Worm (Caenorhabditis elegans) whole organism, L4 larva: ENCODE measurements around the gene swm-1.
"Not testable (repeated sequence)": the region's sequence is repeated elsewhere in the genome, so short reads cannot be mapped to it uniquely, and the experiment has no call there.

ENCODE experiments used
- F37D6.2 ChIP-seq: sonication (generic microtip); optimal IDR thresholded peaks from 2 replicates; lab custom pipeline; 2016; ENCODE audit warnings: mild to moderate bottlenecking, missing genetic modification characterization, missing compliant biosample characterization
- F44E2.7 ChIP-seq: fragments of 200-800 bp; sonication (Bioruptor generic); IDR thresholded peaks from 2 replicates; pipeline ENCODE4 v2.1.2; 2022; ENCODE audit warnings: missing genetic modification characterization, missing compliant biosample characterization
- R02D3.7 ChIP-seq: fragments of 150-350 bp; sonication (generic microtip); optimal IDR thresholded peaks from 3 replicates; lab custom pipeline; 2014; ENCODE audit warnings: missing biosample characterization, missing genetic modification characterization
- T26A8.4 ChIP-seq: fragments of 200-800 bp; sonication (Bioruptor generic); IDR thresholded peaks from 2 replicates; pipeline ENCODE4 v1.3.6; 2022; ENCODE audit warnings: missing genetic modification characterization, missing compliant biosample characterization
- Y105C5A.15 ChIP-seq: fragments of 200-800 bp; sonication (Bioruptor generic); IDR thresholded peaks from 2 replicates; pipeline ENCODE4 v1.3.6; 2022; ENCODE audit warnings: missing genetic modification characterization, missing compliant biosample characterization
- Y5F2A.4 ChIP-seq: fragments of 200-800 bp; sonication (Bioruptor generic); optimal IDR thresholded peaks from 2 replicates; lab custom pipeline; 2018; ENCODE audit warnings: mild to moderate bottlenecking, missing genetic modification characterization, missing compliant biosample characterization
- Y75B8A.6 ChIP-seq: fragments of 200-800 bp; sonication (Bioruptor generic); IDR thresholded peaks from 2 replicates; pipeline ENCODE4 v1.3.6; 2022; ENCODE audit warnings: missing genetic modification reagents, missing genetic modification characterization, missing compliant biosample characterization
- ZK337.2 ChIP-seq: fragments of 200-800 bp; sonication (Bioruptor generic); IDR thresholded peaks from 2 replicates; pipeline ENCODE4 v1.3.6; 2022; ENCODE audit warnings: missing genetic modification reagents, missing genetic modification characterization, missing compliant biosample characterization
- ZK546.5 ChIP-seq, 2 experiments: sonication (generic microtip); optimal IDR thresholded peaks; 2 replicates each; lab custom pipeline; 2017; ENCODE audit warnings: missing biosample characterization in 2 of 2, missing genetic modification characterization in 2 of 2
- aly-2 ChIP-seq: sonication (generic microtip); optimal IDR thresholded peaks from 2 replicates; lab custom pipeline; 2018; ENCODE audit warnings: missing biosample characterization, missing genetic modification characterization
- ama-1 ChIP-seq: fragments of 150-350 bp; optimal IDR thresholded peaks from 2 replicates; lab custom pipeline; 2014; ENCODE audit warnings: inconsistent platforms, mixed read lengths
- arid-1 ChIP-seq: fragments of 200-800 bp; sonication (Bioruptor generic); conservative IDR thresholded peaks from 2 replicates; pipeline ENCODE4 v1.3.6; 2022; ENCODE audit warnings: missing genetic modification reagents, missing genetic modification characterization, missing compliant biosample characterization
- ceh-20 ChIP-seq: fragments of 200-800 bp; sonication (Bioruptor generic); IDR thresholded peaks from 2 replicates; pipeline ENCODE4 v1.3.6; 2022; ENCODE audit warnings: missing genetic modification reagents, missing genetic modification characterization, missing compliant biosample characterization
- ceh-44 ChIP-seq: fragments of 200-800 bp; sonication (Bioruptor generic); IDR thresholded peaks from 2 replicates; pipeline ENCODE4 v1.3.6; 2022; ENCODE audit warnings: missing genetic modification reagents, missing genetic modification characterization, missing compliant biosample characterization
- ctbp-1 ChIP-seq: fragments of 200-800 bp; sonication (Bioruptor generic); IDR thresholded peaks from 2 replicates; pipeline ENCODE4 v1.3.6; 2022; ENCODE audit warnings: missing genetic modification reagents, missing genetic modification characterization, missing compliant biosample characterization
- daf-19 ChIP-seq: fragments of 200-800 bp; sonication (Bioruptor generic); conservative IDR thresholded peaks from 2 replicates; pipeline ENCODE4 v1.3.6; 2022; ENCODE audit warnings: missing genetic modification characterization, missing compliant biosample characterization
- dmd-6 ChIP-seq: fragments of 200-800 bp; sonication (Bioruptor generic); IDR thresholded peaks from 2 replicates; pipeline ENCODE4 v1.3.6; 2022; ENCODE audit warnings: missing genetic modification reagents, missing genetic modification characterization, missing compliant biosample characterization
- dve-1 ChIP-seq: sonication (generic microtip); optimal IDR thresholded peaks from 2 replicates; lab custom pipeline; 2017; ENCODE audit warnings: antibody characterized with exemption, mild to moderate bottlenecking, missing genetic modification characterization, missing compliant biosample characterization; ENCODE audit not compliant: insufficient read depth
- egl-43 ChIP-seq: fragments of 200-800 bp; sonication (Bioruptor generic); IDR thresholded peaks from 2 replicates; pipeline ENCODE4 v1.3.6; 2022; ENCODE audit warnings: missing genetic modification reagents, missing genetic modification characterization, missing compliant biosample characterization
- fkh-10 ChIP-seq: fragments of 150-350 bp; optimal IDR thresholded peaks from 2 replicates; lab custom pipeline; 2014; ENCODE audit warnings: missing biosample characterization, missing genetic modification reagents, missing genetic modification characterization
- gei-8 ChIP-seq: fragments of 200-800 bp; sonication (Bioruptor generic); optimal IDR thresholded peaks from 2 replicates; lab custom pipeline; 2018; ENCODE audit warnings: mild to moderate bottlenecking, missing genetic modification characterization, missing compliant biosample characterization
- jun-1 ChIP-seq: fragments of 150-350 bp; optimal IDR thresholded peaks from 2 replicates; lab custom pipeline; 2014; ENCODE audit warnings: missing biosample characterization, missing genetic modification reagents, missing genetic modification characterization
- lim-7 ChIP-seq: fragments of 200-800 bp; sonication (Bioruptor generic); IDR thresholded peaks from 2 replicates; pipeline ENCODE4 v1.3.6; 2022; ENCODE audit warnings: missing genetic modification characterization, missing compliant biosample characterization
- lin-13 ChIP-seq: fragments of 150-350 bp; optimal IDR thresholded peaks from 2 replicates; lab custom pipeline; 2014; ENCODE audit warnings: missing biosample characterization, missing genetic modification reagents, missing genetic modification characterization
- lin-29 ChIP-seq: fragments of 200-800 bp; sonication (Bioruptor generic); IDR thresholded peaks from 2 replicates; pipeline ENCODE4 v1.3.6; 2022; ENCODE audit warnings: missing genetic modification reagents, missing genetic modification characterization, missing compliant biosample characterization
- lin-38 ChIP-seq: fragments of 200-800 bp; sonication (Bioruptor generic); IDR thresholded peaks from 2 replicates; pipeline ENCODE4 v1.3.6; 2022; ENCODE audit warnings: missing genetic modification reagents, missing genetic modification characterization, missing compliant biosample characterization
- lir-3 ChIP-seq: sonication (generic microtip); optimal IDR thresholded peaks from 2 replicates; lab custom pipeline; 2016; ENCODE audit warnings: mild to moderate bottlenecking, missing genetic modification characterization, missing compliant biosample characterization
- mdl-1 ChIP-seq, 2 experiments: fragments of 150-350 bp in 1 of 2; sonication (generic microtip) in 1 of 2; optimal IDR thresholded peaks; 2 replicates each; lab custom pipeline; 2014 to 2017; ENCODE audit warnings: missing biosample characterization in 2 of 2, missing genetic modification characterization in 2 of 2
- mdt-29 ChIP-seq: fragments of 200-800 bp; sonication (Bioruptor generic); IDR thresholded peaks from 2 replicates; pipeline ENCODE4 v1.3.6; 2022; ENCODE audit warnings: missing genetic modification reagents, missing genetic modification characterization, missing compliant biosample characterization
- mes-2 ChIP-seq: sonication (generic microtip); optimal IDR thresholded peaks from 2 replicates; lab custom pipeline; 2016; ENCODE audit warnings: missing genotype, mild to moderate bottlenecking, missing genetic modification characterization, missing compliant biosample characterization; ENCODE audit not compliant: poor library complexity, severe bottlenecking
- nhr-102 ChIP-seq: sonication (generic microtip); optimal IDR thresholded peaks from 2 replicates; lab custom pipeline; 2016; ENCODE audit warnings: mild to moderate bottlenecking, missing genetic modification characterization, moderate library complexity, missing compliant biosample characterization
- nhr-237 ChIP-seq: sonication (generic microtip); optimal IDR thresholded peaks from 2 replicates; lab custom pipeline; 2017; ENCODE audit warnings: missing biosample characterization, missing genetic modification characterization
- nhr-25 ChIP-seq: sonication (generic microtip); optimal IDR thresholded peaks from 2 replicates; lab custom pipeline; 2017; ENCODE audit warnings: missing genetic modification characterization, mild to moderate bottlenecking, missing compliant biosample characterization, antibody characterized with exemption, moderate library complexity, borderline replicate concordance; ENCODE audit not compliant: insufficient read depth
- nhr-28 ChIP-seq: fragments of 150-350 bp; optimal IDR thresholded peaks from 2 replicates; lab custom pipeline; 2014; ENCODE audit warnings: missing biosample characterization, missing genetic modification characterization
- rbr-2 ChIP-seq: sonication (generic microtip); optimal IDR thresholded peaks from 2 replicates; lab custom pipeline; 2016; ENCODE audit warnings: missing genotype, missing genetic modification characterization, missing compliant biosample characterization
- set-16 ChIP-seq: fragments of 200-800 bp; sonication (Bioruptor generic); IDR thresholded peaks from 2 replicates; pipeline ENCODE4 v1.3.6; 2022; ENCODE audit warnings: missing genetic modification reagents, missing genetic modification characterization, missing compliant biosample characterization
- snpc-1.2 ChIP-seq: fragments of 200-800 bp; sonication (Bioruptor generic); IDR thresholded peaks from 2 replicates; pipeline ENCODE4 v1.3.6; 2022; ENCODE audit warnings: missing genetic modification reagents, missing genetic modification characterization, missing compliant biosample characterization
- tra-1 ChIP-seq: fragments of 200-800 bp; sonication (Bioruptor generic); IDR thresholded peaks from 2 replicates; pipeline ENCODE4 v1.3.6; 2022; ENCODE audit warnings: missing genetic modification reagents, missing genetic modification characterization, missing compliant biosample characterization
- unc-62 ChIP-seq, 3 experiments: fragments of 150-350 bp in 1 of 3; sonication (generic microtip); optimal IDR thresholded peaks in 2 of 3; peaks in 1 of 3; 1 replicate in 1 of 3; 2 replicates in 2 of 3; lab custom pipeline; 2014 to 2017; ENCODE audit warnings: missing biosample characterization in 3 of 3, missing genetic modification characterization in 3 of 3, missing genetic modification reagents in 3 of 3, missing genotype in 1 of 3
- zag-1 ChIP-seq: fragments of 150-350 bp; optimal IDR thresholded peaks from 2 replicates; lab custom pipeline; 2014; ENCODE audit warnings: missing biosample characterization, missing genetic modification characterization
- zfp-3 ChIP-seq: fragments of 200-800 bp; sonication (Bioruptor generic); conservative IDR thresholded peaks from 2 replicates; pipeline ENCODE4 v1.3.6; 2022; ENCODE audit warnings: missing genetic modification reagents, missing genetic modification characterization, missing compliant biosample characterization
- zip-11 ChIP-seq: fragments of 200-800 bp; sonication (Bioruptor generic); IDR thresholded peaks from 2 replicates; pipeline ENCODE4 v1.3.6; 2022; ENCODE audit warnings: missing genetic modification characterization, missing compliant biosample characterization
- zip-2 ChIP-seq: fragments of 150-350 bp; optimal IDR thresholded peaks from 2 replicates; lab custom pipeline; 2014; ENCODE audit warnings: missing biosample characterization, missing genetic modification characterization
- ztf-7 ChIP-seq: fragments of 150-350 bp; optimal IDR thresholded peaks from 2 replicates; lab custom pipeline; 2014; ENCODE audit warnings: missing biosample characterization, missing genetic modification characterization

swm-1 gene

ce11 chrV:9092209-9092608 is 37.5 kb upstream of the swm-1 start, which contains the start of gene T27E4.1 (continued):
- TF ChIP-seq fkh-10, result peak; percentile 30
- TF ChIP-seq zag-1, result no peak
- TF ChIP-seq Y5F2A.4, result no peak
- TF ChIP-seq arid-1, result no peak
- no peak for TF ChIP-seq nhr-28
- TF ChIP-seq ceh-20 (GFP tag; lab: Robert Waterston, UW), result 0 out of 2 replicates have a peak, but pooled peaks have one; percentile 21
- TF ChIP-seq ceh-44 (GFP tag; lab: Robert Waterston, UW), result no peak
- no peak for TF ChIP-seq mdl-1 (tag; optimal IDR thresholded peaks at IDR 0.05; lab: Kevin White, UChicago)
- TF ChIP-seq lin-13, result no peak
- no peak for TF ChIP-seq zip-2
- TF ChIP-seq lim-7 (GFP tag; lab: Robert Waterston, UW), result no peak
- TF ChIP-seq ztf-7 (tag; lab: Kevin White, UChicago), result no peak
- TF ChIP-seq ama-1 (lab: Kevin White, UChicago), result no peak
- TF ChIP-seq dmd-6 (GFP tag; lab: Robert Waterston, UW), result no peak
- TF ChIP-seq Y75B8A.6 (GFP tag; lab: Robert Waterston, UW), result no peak
- no peak for TF ChIP-seq lin-29 (GFP tag; lab: Robert Waterston, UW)

- TF ChIP-seq snpc-1.2 (GFP tag; lab: Robert Waterston, UW), result peak; percentile 66
- TF ChIP-seq ceh-44 (GFP tag; lab: Robert Waterston, UW), result 0 out of 2 replicates have a peak, but pooled peaks have one; percentile 4
- TF ChIP-seq egl-43 (GFP tag; lab: Robert Waterston, UW), result peak; percentile 64; the same call in 1 of the 2 replicates
- TF ChIP-seq lim-7 (GFP tag; lab: Robert Waterston, UW), result peak; percentile 33; the same call in 1 of the 2 replicates
- TF ChIP-seq mdt-29 (GFP tag; lab: Robert Waterston, UW), result peak; percentile 11; the same call in 1 of the 2 replicates
- peak; percentile 82 for TF ChIP-seq zfp-3
- 0 out of 2 replicates have a peak, but pooled peaks have one; percentile 16 for TF ChIP-seq lin-38 (GFP tag; lab: Robert Waterston, UW)
- peak; percentile 31; the same call in 1 of the 2 replicates for TF ChIP-seq ctbp-1 (GFP tag; lab: Robert Waterston, UW)
- TF ChIP-seq unc-62 (GFP tag; optimal IDR thresholded peaks at IDR 0.05 in 1 of 2; lab: Kevin White, UChicago), result peak in 1 of 2 experiments; percentile 49
- not testable (repeated sequence) for TF ChIP-seq unc-62 (tag; optimal IDR thresholded peaks at IDR 0.05; lab: Kevin White, UChicago)
- peak; percentile 30 for TF ChIP-seq set-16 (GFP tag; lab: Robert Waterston, UW)
- TF ChIP-seq mes-2 (tag; lab: Kevin White, UChicago), result peak; percentile 15
- TF ChIP-seq tra-1, result 0 out of 2 replicates have a peak, but pooled peaks have one; percentile 11
- 0 out of 2 replicates have a peak, but pooled peaks have one; percentile 51 for TF ChIP-seq daf-19 (GFP tag; lab: Robert Waterston, UW)
- TF ChIP-seq, all 104 proteins: peak for 13; not testable (repeated sequence) for 91
Observed at ce11 chrV:9090824-9091798, 36.4 kb upstream of the swm-1 start.

ce11 chrV:9088758-9089157 is 34.1 kb upstream of the swm-1 start:
- TF ChIP-seq gei-8 (GFP tag; lab: Kevin White, UChicago) (no peak), F37D6.2 (no peak), mdl-1 (tag; optimal IDR thresholded peaks at IDR 0.05; lab: Kevin White, UChicago) (no peak), jun-1 (tag; lab: Kevin White, UChicago) (no peak), ZK546.5 (tag; optimal IDR thresholded peaks at IDR 0.05; lab: Kevin White, UChicago) (no peak), Y105C5A.15 (GFP tag; lab: Robert Waterston, UW) (no peak), R02D3.7 (no peak), ceh-20 (GFP tag; lab: Robert Waterston, UW) (no peak), nhr-237 (tag; lab: Kevin White, UChicago) (no peak), lir-3 (tag; lab: Kevin White, UChicago) (no peak), Y5F2A.4 (no peak), nhr-25 (tag; lab: Kevin White, UChicago) (no peak), F44E2.7 (GFP tag; lab: Robert Waterston, UW) (no peak), rbr-2 (tag; lab: Kevin White, UChicago) (no peak), dve-1 (tag; lab: Kevin White, UChicago) (no peak), ama-1 (lab: Kevin White, UChicago) (no peak), nhr-102 (tag; lab: Kevin White, UChicago) (no peak), lin-29 (GFP tag; lab: Robert Waterston, UW) (peak; percentile 36; the same call in 1 of the 2 replicates), T26A8.4 (peak; percentile 76; the same call in 1 of the 2 replicates), aly-2 (tag; lab: Kevin White, UChicago) (no peak), ztf-7 (tag; lab: Kevin White, UChicago) (no peak), ZK337.2 (GFP tag; lab: Robert Waterston, UW) (no peak), zip-11 (no peak)
